Worm (Caenorhabditis elegans) whole organism, midembryonic: ENCODE data around the gene K09C4.9.

Source experiments
- T22C8.4 ChIP-seq: fragments of 200-800 bp; sonication (Bioruptor generic); IDR thresholded peaks from 2 replicates; pipeline ENCODE4 v1.3.6; 2022; ENCODE audit warnings: missing genetic modification characterization, missing compliant biosample characterization
- cog-1 ChIP-seq: sonication (generic microtip); optimal IDR thresholded peaks from 2 replicates; lab custom pipeline; 2016; ENCODE audit warnings: missing genetic modification characterization, missing compliant biosample characterization
- flt-1 ChIP-seq: fragments of 200-800 bp; sonication (Bioruptor generic); IDR thresholded peaks from 2 replicates; pipeline ENCODE4 v1.3.6; 2022; ENCODE audit warnings: missing genetic modification characterization, missing compliant biosample characterization
- klf-2 ChIP-seq: fragments of 200-800 bp; sonication (Bioruptor generic); conservative IDR thresholded peaks from 2 replicates; pipeline ENCODE4 v1.3.6; 2022; ENCODE audit warnings: missing genetic modification reagents, missing genetic modification characterization, missing compliant biosample characterization
- med-1 ChIP-seq: sonication (generic microtip); optimal IDR thresholded peaks from 2 replicates; lab custom pipeline; 2017; ENCODE audit warnings: missing genetic modification characterization, mild to moderate bottlenecking, missing compliant biosample characterization, antibody characterized with exemption, missing genetic modification reagents; ENCODE audit not compliant: insufficient read depth
- ref-1 ChIP-seq: fragments of 200-800 bp; sonication (Bioruptor generic); conservative IDR thresholded peaks from 2 replicates; pipeline ENCODE4 v1.3.6; 2022; ENCODE audit warnings: missing genetic modification reagents, missing genetic modification characterization, missing compliant biosample characterization
- tab-1 ChIP-seq: fragments of 200-800 bp; sonication (Bioruptor generic); IDR thresholded peaks from 2 replicates; pipeline ENCODE4 v1.3.6; 2022; ENCODE audit warnings: missing genetic modification characterization, missing compliant biosample characterization
- ztf-23 ChIP-seq: fragments of 200-800 bp; sonication (Bioruptor generic); IDR thresholded peaks from 2 replicates; pipeline ENCODE4 v1.3.6; 2022; ENCODE audit warnings: missing genetic modification reagents, missing genetic modification characterization, missing compliant biosample characterization

DNA sequence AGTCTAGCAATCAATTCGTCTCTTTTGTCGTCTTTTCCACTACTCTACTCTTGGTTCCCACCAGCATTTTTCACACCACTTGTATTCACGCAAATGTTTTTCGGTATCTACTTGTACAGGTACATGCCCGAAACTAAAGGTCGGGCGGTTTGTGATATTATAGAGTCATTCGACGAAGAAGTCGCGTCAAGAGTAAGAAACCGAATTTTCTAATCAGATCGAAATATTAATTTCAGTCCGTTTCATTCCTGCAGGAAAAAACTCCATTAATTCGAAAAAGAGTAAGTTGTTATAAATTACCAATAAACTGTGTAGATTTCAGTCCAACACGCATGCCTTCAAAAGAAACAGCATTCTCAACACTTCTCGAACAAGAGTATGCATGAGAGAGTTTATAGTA is 20.4 kb upstream of the K09C4.9 start:
- TF ChIP-seq tab-1 (GFP tag; lab: Robert Waterston, UW), result no peak
- TF ChIP-seq flt-1, result no peak
- no peak for TF ChIP-seq cog-1 (tag; lab: Kevin White, UChicago)
- TF ChIP-seq ztf-23, result no peak
- no peak for TF ChIP-seq klf-2
- TF ChIP-seq ref-1, result no peak
- TF ChIP-seq T22C8.4 (GFP tag; lab: Robert Waterston, UW), result no peak
- TF ChIP-seq med-1 (GFP tag; lab: Kevin White, UChicago), result no peak
